Worm (Caenorhabditis elegans): ENCODE data around the gene pph-2.

Gene pph-2

ce11 chrIV:11917886-11918285 lies 40.3 kb upstream of the pph-2 start:
- no peak for TF ChIP-seq B0310.2 (tag; optimal IDR thresholded peaks at IDR 0.05)
- no peak for TF ChIP-seq flt-1 (GFP tag; IDR thresholded peaks at IDR 0.05)
- TF ChIP-seq ama-1 (optimal IDR thresholded peaks at IDR 0.05): no peak
- TF ChIP-seq sea-1 (GFP tag; conservative IDR thresholded peaks at IDR 0.05): no peak
- TF ChIP-seq ets-7 (tag; optimal IDR thresholded peaks at IDR 0.05): no peak
- no peak for TF ChIP-seq hmg-4 (GFP tag; optimal IDR thresholded peaks at IDR 0.05)
- TF ChIP-seq tbx-11 (GFP tag; IDR thresholded peaks at IDR 0.05): no peak
- no peak for TF ChIP-seq ceh-36 (tag; optimal IDR thresholded peaks at IDR 0.05)
- TF ChIP-seq scrt-1 (GFP tag; IDR thresholded peaks at IDR 0.05): no peak
- TF ChIP-seq aly-1 (tag; optimal IDR thresholded peaks at IDR 0.05): no peak
- no peak for TF ChIP-seq tbx-37 (GFP tag; conservative IDR thresholded peaks at IDR 0.05)
- no peak for TF ChIP-seq ceh-13 (GFP tag; optimal IDR thresholded peaks at IDR 0.05)
- no peak for TF ChIP-seq F13C5.2 (tag; optimal IDR thresholded peaks at IDR 0.05)
- no peak for TF ChIP-seq tra-4 (tag; optimal IDR thresholded peaks at IDR 0.05)
- no peak for TF ChIP-seq hmbx-1 (tag; optimal IDR thresholded peaks at IDR 0.05)

ce11 chrIV:11916907-11917306 lies 39.3 kb upstream of the pph-2 start, which contains the start of gene ZK822.10:
Gene ZK822.10, plus strand, starts transcription at chrIV:11917137.
- TF ChIP-seq ceh-36 (tag; optimal IDR thresholded peaks at IDR 0.05) (no peak), aly-1 (tag; optimal IDR thresholded peaks at IDR 0.05) (no peak), ama-1 (optimal IDR thresholded peaks at IDR 0.05) (no peak), hnd-1 (tag; optimal IDR thresholded peaks at IDR 0.05) (no peak), B0310.2 (tag; optimal IDR thresholded peaks at IDR 0.05) (no peak), flt-1 (GFP tag; IDR thresholded peaks at IDR 0.05) (no peak), tbx-37 (GFP tag; conservative IDR thresholded peaks at IDR 0.05) (no peak), hmbx-1 (tag; optimal IDR thresholded peaks at IDR 0.05) (no peak), tbx-11 (GFP tag; IDR thresholded peaks at IDR 0.05) (no peak), ets-7 (tag; optimal IDR thresholded peaks at IDR 0.05) (no peak), ceh-13 (GFP tag; optimal IDR thresholded peaks at IDR 0.05) (no peak)

ce11 chrIV:11915768-11916453 lies 38.3 kb upstream of the pph-2 start, which contains the start of gene ZK822.9:
Gene ZK822.9, plus strand, starts transcription at chrIV:11915947.
- TF ChIP-seq aly-1 (tag; optimal IDR thresholded peaks at IDR 0.05) (no peak), tbx-37 (GFP tag; conservative IDR thresholded peaks at IDR 0.05) (no peak), ama-1 (optimal IDR thresholded peaks at IDR 0.05) (no peak), sea-1 (GFP tag; conservative IDR thresholded peaks at IDR 0.05) (no peak), tra-4 (tag; optimal IDR thresholded peaks at IDR 0.05) (no peak), hnd-1 (tag; optimal IDR thresholded peaks at IDR 0.05) (no peak), hmg-4 (GFP tag; optimal IDR thresholded peaks at IDR 0.05) (no peak), ceh-36 (tag; optimal IDR thresholded peaks at IDR 0.05) (no peak), flt-1 (GFP tag; IDR thresholded peaks at IDR 0.05) (no peak), ets-7 (tag; optimal IDR thresholded peaks at IDR 0.05) (no peak)

ce11 chrIV:11914837-11915737 lies 37.5 kb upstream of the pph-2 start, which contains the start of gene fat-6:
Gene fat-6, minus strand, starts transcription at chrIV:11915687.
- TF ChIP-seq aly-1 (tag; optimal IDR thresholded peaks at IDR 0.05) (no peak), tbx-37 (GFP tag; conservative IDR thresholded peaks at IDR 0.05) (no peak), ets-7 (tag; optimal IDR thresholded peaks at IDR 0.05) (no peak), ama-1 (optimal IDR thresholded peaks at IDR 0.05) (no peak), hnd-1 (tag; optimal IDR thresholded peaks at IDR 0.05) (no peak), B0310.2 (tag; optimal IDR thresholded peaks at IDR 0.05) (no peak), ceh-36 (tag; optimal IDR thresholded peaks at IDR 0.05) (no peak), F13C5.2 (tag; optimal IDR thresholded peaks at IDR 0.05) (no peak), hmg-4 (GFP tag; optimal IDR thresholded peaks at IDR 0.05) (no peak), ceh-13 (GFP tag; optimal IDR thresholded peaks at IDR 0.05) (no peak)

ce11 chrIV:11914260-11914836 lies 36.8 kb upstream of the pph-2 start:
- TF ChIP-seq F13C5.2 (tag; optimal IDR thresholded peaks at IDR 0.05) (no peak), sea-1 (GFP tag; conservative IDR thresholded peaks at IDR 0.05) (no peak), hmbx-1 (tag; optimal IDR thresholded peaks at IDR 0.05) (no peak), tbx-11 (GFP tag; IDR thresholded peaks at IDR 0.05) (no peak), scrt-1 (GFP tag; IDR thresholded peaks at IDR 0.05) (no peak), ceh-36 (tag; optimal IDR thresholded peaks at IDR 0.05) (no peak), hmg-4 (GFP tag; optimal IDR thresholded peaks at IDR 0.05) (no peak), aly-1 (tag; optimal IDR thresholded peaks at IDR 0.05) (no peak), hnd-1 (tag; optimal IDR thresholded peaks at IDR 0.05) (no peak), tra-4 (tag; optimal IDR thresholded peaks at IDR 0.05) (no peak), tbx-37 (GFP tag; conservative IDR thresholded peaks at IDR 0.05) (no peak), ceh-13 (GFP tag; optimal IDR thresholded peaks at IDR 0.05) (no peak), flt-1 (GFP tag; IDR thresholded peaks at IDR 0.05) (no peak), B0310.2 (tag; optimal IDR thresholded peaks at IDR 0.05) (no peak), ets-7 (tag; optimal IDR thresholded peaks at IDR 0.05) (no peak), pes-1 (GFP tag; IDR thresholded peaks at IDR 0.05) (no peak), ama-1 (optimal IDR thresholded peaks at IDR 0.05) (no peak)

- no peak for TF ChIP-seq tbx-37 (GFP tag; conservative IDR thresholded peaks at IDR 0.05)
- no peak for TF ChIP-seq hmbx-1 (tag; optimal IDR thresholded peaks at IDR 0.05)
- no peak for TF ChIP-seq tbx-11 (GFP tag; IDR thresholded peaks at IDR 0.05)
- TF ChIP-seq sea-1 (GFP tag; conservative IDR thresholded peaks at IDR 0.05): no peak
- TF ChIP-seq F13C5.2 (tag; optimal IDR thresholded peaks at IDR 0.05): no peak
- no peak for TF ChIP-seq hmg-4 (GFP tag; optimal IDR thresholded peaks at IDR 0.05)
- TF ChIP-seq ceh-13 (GFP tag; optimal IDR thresholded peaks at IDR 0.05): no peak
- TF ChIP-seq B0310.2 (tag; optimal IDR thresholded peaks at IDR 0.05): no peak
- no peak for TF ChIP-seq flt-1 (GFP tag; IDR thresholded peaks at IDR 0.05)
- TF ChIP-seq scrt-1 (GFP tag; IDR thresholded peaks at IDR 0.05): no peak
- TF ChIP-seq ama-1 (optimal IDR thresholded peaks at IDR 0.05): no peak
- no peak for TF ChIP-seq aly-1 (tag; optimal IDR thresholded peaks at IDR 0.05)
- TF ChIP-seq hnd-1 (tag; optimal IDR thresholded peaks at IDR 0.05): no peak
- TF ChIP-seq tra-4 (tag; optimal IDR thresholded peaks at IDR 0.05): no peak
- no peak for TF ChIP-seq pes-1 (GFP tag; IDR thresholded peaks at IDR 0.05)
- no peak for TF ChIP-seq ets-7 (tag; optimal IDR thresholded peaks at IDR 0.05)
- TF ChIP-seq ceh-36 (tag; optimal IDR thresholded peaks at IDR 0.05): no peak
Observed at ce11 chrIV:11913295-11913940, 35.8 kb upstream of the pph-2 start.
